Worm (Caenorhabditis elegans): Measurements from ENCODE around the gene C47E12.14.

C47E12.14 gene

ce11 chrIV:9932055-9932454, 44.1 kb downstream of the C47E12.14 start, which contains the start of the genes trmt-10A and F25H8.2:
trmt-10A (minus strand) TSS chrIV:9932213.
F25H8.2 (plus strand) TSS chrIV:9932235.
- TF ChIP-seq unc-42 (tag; optimal IDR thresholded peaks at IDR 0.05) (peak; percentile 74), pqm-1 (tag; optimal IDR thresholded peaks at IDR 0.05) (no peak), ceh-14 (tag; optimal IDR thresholded peaks at IDR 0.05) (peak; percentile 21)

- TF ChIP-seq mec-3 (tag; optimal IDR thresholded peaks at IDR 0.05; ENCODE audit: borderline replicate concordance) (no peak), elt-4 (tag; optimal IDR thresholded peaks at IDR 0.05) (no peak), K09A11.1 (tag; optimal IDR thresholded peaks at IDR 0.05; ENCODE audit: insufficient read depth) (no peak), nfya-1 (tag; optimal IDR thresholded peaks at IDR 0.05) (peak; percentile 4), unc-55 (GFP tag; optimal IDR thresholded peaks at IDR 0.05) (peak; percentile 41), rnt-1 (tag; optimal IDR thresholded peaks at IDR 0.05) (peak; percentile 8), sox-4 (tag; optimal IDR thresholded peaks at IDR 0.05) (no peak), unc-3 (GFP tag; conservative IDR thresholded peaks at IDR 0.05) (no peak), unc-3 (tag; optimal IDR thresholded peaks at IDR 0.05) (no peak), ceh-18 (tag; optimal IDR thresholded peaks at IDR 0.05) (peak; percentile 53)
Measured at ce11 chrIV:9928180-9928896, 47.8 kb downstream of the C47E12.14 start, which contains the start of gene dur-1. dur-1 (minus strand) TSS chrIV:9928230.
